Worm (Caenorhabditis elegans) whole organism, late embryonic: ENCODE data around the gene tomm-70.
A peak's percentile ranks its signal among the peaks of the same experiment; 100 is the strongest.

ENCODE experiments used
- C38D4.7 ChIP-seq: fragments of 200-800 bp; sonication (Bioruptor generic); optimal IDR thresholded peaks from 2 replicates; lab custom pipeline; 2018; ENCODE audit warnings: mild to moderate bottlenecking, missing genetic modification characterization, moderate library complexity, missing compliant biosample characterization
- F13H6.1 ChIP-seq: sonication (generic microtip); optimal IDR thresholded peaks from 2 replicates; lab custom pipeline; 2016; ENCODE audit warnings: missing genetic modification characterization, missing compliant biosample characterization
- T23F11.4 ChIP-seq: fragments of 200-800 bp; sonication (Bioruptor generic); optimal IDR thresholded peaks from 2 replicates; lab custom pipeline; 2018; ENCODE audit warnings: mild to moderate bottlenecking, missing genetic modification characterization, missing compliant biosample characterization
- ceh-14 ChIP-seq: sonication (generic microtip); optimal IDR thresholded peaks from 2 replicates; lab custom pipeline; 2016; ENCODE audit warnings: missing genotype, missing genetic modification characterization, missing compliant biosample characterization
- ceh-18 ChIP-seq: sonication (generic microtip); optimal IDR thresholded peaks from 2 replicates; lab custom pipeline; 2016; ENCODE audit warnings: missing genetic modification characterization, missing compliant biosample characterization
- ceh-19 ChIP-seq: fragments of 200-800 bp; sonication (Bioruptor generic); optimal IDR thresholded peaks from 2 replicates; lab custom pipeline; 2018; ENCODE audit warnings: mild to moderate bottlenecking, missing genetic modification characterization, missing compliant biosample characterization
- ceh-2 ChIP-seq: sonication (generic microtip); optimal IDR thresholded peaks from 2 replicates; lab custom pipeline; 2016; ENCODE audit warnings: missing genotype, missing genetic modification characterization, missing compliant biosample characterization
- ceh-22 ChIP-seq: sonication (generic microtip); optimal IDR thresholded peaks from 2 replicates; lab custom pipeline; 2017; ENCODE audit warnings: missing biosample characterization, missing genetic modification characterization
- ceh-30 ChIP-seq: fragments of 150-350 bp; optimal IDR thresholded peaks from 2 replicates; lab custom pipeline; 2014; ENCODE audit warnings: missing biosample characterization, missing genetic modification characterization
- ceh-34 ChIP-seq: sonication (generic microtip); optimal IDR thresholded peaks from 2 replicates; lab custom pipeline; 2016; ENCODE audit warnings: mild to moderate bottlenecking, missing genetic modification characterization, missing compliant biosample characterization
- ceh-48 ChIP-seq: sonication (generic microtip); optimal IDR thresholded peaks from 2 replicates; lab custom pipeline; 2016; ENCODE audit warnings: missing genetic modification characterization, inconsistent platforms, missing compliant biosample characterization
- ceh-9 ChIP-seq: sonication (generic microtip); optimal IDR thresholded peaks from 2 replicates; lab custom pipeline; 2016; ENCODE audit warnings: mild to moderate bottlenecking, missing genetic modification characterization, inconsistent platforms, missing compliant biosample characterization
- che-1 ChIP-seq: sonication (generic microtip); optimal IDR thresholded peaks from 2 replicates; lab custom pipeline; 2016; ENCODE audit warnings: mild to moderate bottlenecking, missing genetic modification characterization, missing compliant biosample characterization
- dve-1 ChIP-seq: sonication (generic microtip); optimal IDR thresholded peaks from 2 replicates; lab custom pipeline; 2017; ENCODE audit warnings: antibody characterized with exemption, mild to moderate bottlenecking, missing genetic modification characterization, missing compliant biosample characterization
- elt-2 ChIP-seq: sonication (generic microtip); optimal IDR thresholded peaks from 2 replicates; lab custom pipeline; 2016; ENCODE audit warnings: missing genetic modification reagents, missing genetic modification characterization, missing compliant biosample characterization
- ets-4 ChIP-seq: sonication (generic microtip); optimal IDR thresholded peaks from 2 replicates; lab custom pipeline; 2016; ENCODE audit warnings: missing genetic modification characterization, missing compliant biosample characterization
- fax-1 ChIP-seq: sonication (generic microtip); optimal IDR thresholded peaks from 2 replicates; lab custom pipeline; 2016; ENCODE audit warnings: missing genotype, missing genetic modification characterization, missing compliant biosample characterization
- gmeb-2 ChIP-seq: sonication (generic microtip); optimal IDR thresholded peaks from 2 replicates; lab custom pipeline; 2016; ENCODE audit warnings: missing genetic modification characterization, inconsistent platforms, missing compliant biosample characterization
- hlh-8 ChIP-seq: sonication (generic microtip); optimal IDR thresholded peaks from 2 replicates; lab custom pipeline; 2016; ENCODE audit warnings: missing genotype, missing genetic modification characterization, missing compliant biosample characterization
- lin-11 ChIP-seq: fragments of 200-800 bp; sonication (Bioruptor generic); optimal IDR thresholded peaks from 2 replicates; lab custom pipeline; 2018; ENCODE audit warnings: mild to moderate bottlenecking, missing genetic modification characterization, missing compliant biosample characterization
- nhr-11 ChIP-seq: fragments of 150-350 bp; optimal IDR thresholded peaks from 2 replicates; lab custom pipeline; 2014; ENCODE audit warnings: missing biosample characterization, missing genetic modification characterization
- nhr-232 ChIP-seq: sonication (generic microtip); optimal IDR thresholded peaks from 2 replicates; lab custom pipeline; 2016; ENCODE audit warnings: missing genetic modification characterization, missing compliant biosample characterization
- npax-4 ChIP-seq: sonication (generic microtip); optimal IDR thresholded peaks from 2 replicates; lab custom pipeline; 2016; ENCODE audit warnings: missing genetic modification characterization, missing compliant biosample characterization
- odd-2 ChIP-seq: sonication (generic microtip); optimal IDR thresholded peaks from 2 replicates; lab custom pipeline; 2017; ENCODE audit warnings: antibody characterized with exemption, mild to moderate bottlenecking, missing genetic modification characterization, missing compliant biosample characterization
- pros-1 ChIP-seq: fragments of 150-350 bp; optimal IDR thresholded peaks from 2 replicates; lab custom pipeline; 2014; ENCODE audit warnings: missing biosample characterization, missing genetic modification reagents, missing genetic modification characterization
- rnt-1 ChIP-seq: sonication (generic microtip); optimal IDR thresholded peaks from 2 replicates; lab custom pipeline; 2016; ENCODE audit warnings: missing genetic modification characterization, missing compliant biosample characterization
- sox-2 ChIP-seq: fragments of 200-800 bp; sonication (Bioruptor generic); IDR thresholded peaks from 2 replicates; pipeline ENCODE4 v1.3.6; 2022; ENCODE audit warnings: missing genetic modification reagents, missing genetic modification characterization, missing compliant biosample characterization
- syd-9 ChIP-seq: sonication (generic microtip); optimal IDR thresholded peaks from 2 replicates; lab custom pipeline; 2016; ENCODE audit warnings: mild to moderate bottlenecking, missing genetic modification characterization, moderate library complexity, missing compliant biosample characterization
- tbx-2 ChIP-seq: sonication (generic microtip); optimal IDR thresholded peaks from 2 replicates; lab custom pipeline; 2016; ENCODE audit warnings: missing genetic modification characterization, missing compliant biosample characterization
- tbx-7 ChIP-seq: sonication (generic microtip); optimal IDR thresholded peaks from 2 replicates; lab custom pipeline; 2016; ENCODE audit warnings: missing genotype, missing genetic modification characterization, missing compliant biosample characterization
- ttx-3 ChIP-seq: sonication (generic microtip); optimal IDR thresholded peaks from 2 replicates; lab custom pipeline; 2016; ENCODE audit warnings: missing genetic modification reagents, missing genetic modification characterization, missing compliant biosample characterization
- unc-42 ChIP-seq: sonication (generic microtip); optimal IDR thresholded peaks from 2 replicates; lab custom pipeline; 2016; ENCODE audit warnings: missing genotype, missing genetic modification characterization, missing compliant biosample characterization
- unc-55 ChIP-seq: sonication (generic microtip); optimal IDR thresholded peaks from 2 replicates; lab custom pipeline; 2017; ENCODE audit warnings: missing biosample characterization, missing genetic modification reagents, missing genetic modification characterization
- ztf-16 ChIP-seq: sonication (generic microtip); optimal IDR thresholded peaks from 2 replicates; lab custom pipeline; 2017; ENCODE audit warnings: missing genetic modification characterization, missing compliant biosample characterization

The tomm-70 gene

DNA sequence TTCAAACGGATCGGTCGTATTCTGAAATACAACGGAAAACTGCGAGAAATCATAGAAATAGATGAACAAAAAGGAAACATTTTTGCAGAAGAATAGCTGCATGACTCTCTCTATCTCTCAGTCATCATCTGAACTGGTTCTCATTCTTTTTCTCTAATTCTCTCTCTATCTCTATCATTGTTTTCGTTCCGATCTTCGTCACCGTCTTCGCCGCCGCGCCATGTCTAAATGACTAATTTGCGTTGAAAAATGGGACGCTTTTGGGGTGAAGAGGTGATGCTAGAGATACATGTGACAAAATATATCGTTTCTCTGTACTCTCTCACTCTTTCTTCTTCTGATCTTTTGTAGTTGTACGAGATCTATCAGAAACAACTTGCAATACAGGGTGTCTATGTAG is 25.9 kb upstream of the tomm-70 start:
- TF ChIP-seq ceh-19 (GFP tag; lab: Kevin White, UChicago), result no peak
- no peak for TF ChIP-seq odd-2 (tag; lab: Kevin White, UChicago)
- no peak for TF ChIP-seq ceh-22 (tag; lab: Kevin White, UChicago)
- TF ChIP-seq ceh-30 (tag; lab: Kevin White, UChicago), result no peak
- TF ChIP-seq ceh-48 (tag; lab: Kevin White, UChicago), result no peak
- TF ChIP-seq hlh-8, result no peak
- no peak for TF ChIP-seq pros-1
- TF ChIP-seq che-1 (tag; lab: Kevin White, UChicago), result no peak
- no peak for TF ChIP-seq dve-1 (tag; lab: Kevin White, UChicago)
- TF ChIP-seq ceh-18, result no peak
- TF ChIP-seq tbx-2 (tag; lab: Kevin White, UChicago), result no peak

DNA sequence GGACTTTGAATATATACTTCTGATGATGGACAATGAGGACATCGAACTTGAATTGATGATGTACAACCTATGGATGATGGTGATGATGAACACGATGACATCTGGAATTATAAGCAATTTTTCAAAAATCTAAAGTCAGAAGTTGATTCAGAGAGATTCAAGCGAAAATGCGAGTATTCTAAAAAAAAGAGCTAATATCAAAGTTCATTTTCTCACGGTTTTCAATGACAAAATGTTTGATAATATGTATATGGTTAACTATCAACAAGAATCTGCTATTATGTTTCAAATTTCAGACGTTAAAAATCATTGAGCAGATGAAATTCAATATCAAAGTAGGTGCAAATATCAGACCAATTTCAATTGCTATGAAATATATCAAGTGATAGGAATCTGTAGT is 25.4 kb upstream of the tomm-70 start, which contains the start of gene K02D10.4:
TSS of gene K02D10.4 (minus strand) at position 101 of the 400 bp plus-strand sequence.
- no peak for TF ChIP-seq nhr-11
- TF ChIP-seq ceh-18, result no peak
- TF ChIP-seq ets-4, result no peak
- no peak for TF ChIP-seq C38D4.7 (GFP tag; lab: Kevin White, UChicago)
- no peak for TF ChIP-seq unc-55
- no peak for TF ChIP-seq rnt-1
- no peak for TF ChIP-seq ztf-16 (tag; lab: Kevin White, UChicago)
- TF ChIP-seq, all 69 proteins: peak for 0

DNA sequence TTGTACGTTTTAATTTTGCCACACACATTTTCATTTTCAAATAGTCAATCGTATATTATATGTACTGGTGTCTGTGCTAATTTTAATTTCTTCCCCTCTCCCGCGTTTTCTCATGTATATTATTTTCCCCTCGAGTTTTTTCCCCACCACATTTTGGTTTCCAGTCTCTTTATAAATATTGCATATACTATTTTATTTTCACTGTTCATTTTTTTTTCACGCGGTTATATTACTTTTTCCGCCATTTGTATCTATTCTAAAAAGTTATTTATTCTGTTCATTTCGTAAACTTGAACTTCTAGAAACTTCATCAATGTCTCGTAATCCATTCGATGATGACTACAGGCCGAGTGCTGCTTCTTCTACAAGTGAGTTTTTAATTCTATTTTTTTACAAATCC is 21.4 kb upstream of the tomm-70 start, which contains the start of gene snap-29:
TSS of gene snap-29 (plus strand) at position 301 of the 400 bp plus-strand sequence.
- TF ChIP-seq nhr-11 (peak; percentile 41), ceh-14 (tag; lab: Kevin White, UChicago) (no peak)

DNA sequence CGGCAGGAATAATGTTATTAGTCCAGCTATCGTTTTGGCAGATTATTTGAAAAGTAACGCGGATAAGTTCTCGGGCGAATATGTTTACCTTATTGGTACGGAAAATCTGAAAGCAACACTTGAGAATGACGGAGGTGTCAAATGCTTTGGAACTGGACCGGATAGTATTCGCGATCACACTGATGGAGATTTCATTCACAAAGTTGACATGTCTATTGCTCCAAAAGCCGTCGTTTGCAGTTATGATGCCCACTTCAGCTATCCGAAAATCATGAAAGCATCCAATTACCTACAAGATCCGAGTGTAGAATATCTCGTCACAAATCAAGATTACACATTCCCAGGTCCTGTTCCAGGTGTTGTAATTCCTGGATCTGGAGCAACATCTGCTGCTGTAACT is 18.8 kb upstream of the tomm-70 start:
- TF ChIP-seq ceh-22 (tag; lab: Kevin White, UChicago) (no peak), nhr-232 (tag; lab: Kevin White, UChicago) (no peak), elt-2 (tag; lab: Kevin White, UChicago) (no peak)

DNA sequence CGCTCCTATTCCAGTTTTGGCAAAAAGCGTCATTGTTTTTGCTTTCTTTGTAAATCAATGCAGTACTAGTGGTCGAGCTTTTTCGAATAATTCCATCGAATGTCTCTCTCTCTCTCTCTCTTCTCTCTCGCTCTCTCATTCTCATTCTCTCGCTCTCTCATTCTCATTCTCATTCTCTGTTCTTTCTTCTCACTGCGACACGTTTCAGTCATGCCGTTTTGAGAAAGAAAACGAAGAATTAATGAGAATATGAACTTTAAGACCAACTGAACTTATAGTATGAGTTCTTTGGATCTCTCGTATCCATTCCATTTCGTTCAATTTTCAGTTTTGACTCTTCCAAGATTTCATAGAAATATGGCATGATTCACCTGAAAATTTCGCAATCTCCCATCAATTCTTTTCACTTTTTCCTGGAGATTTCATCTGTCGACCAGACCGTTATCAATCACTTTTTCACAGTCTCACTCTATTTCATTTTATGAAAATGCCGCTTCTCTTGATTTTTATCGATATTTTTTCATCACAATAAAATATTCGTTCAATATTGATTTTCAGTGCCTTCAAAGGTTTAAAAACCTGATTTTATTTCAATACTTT is 18.0 kb upstream of the tomm-70 start:
- TF ChIP-seq fax-1 (tag; lab: Kevin White, UChicago) (no peak), hlh-8 (no peak), C38D4.7 (GFP tag; lab: Kevin White, UChicago) (no peak), ceh-34 (no peak), nhr-232 (tag; lab: Kevin White, UChicago) (no peak), sox-2 (GFP tag; lab: Robert Waterston, UW) (no peak), nhr-11 (no peak), unc-55 (no peak), F13H6.1 (no peak), ceh-2 (tag; lab: Kevin White, UChicago) (no peak)

DNA sequence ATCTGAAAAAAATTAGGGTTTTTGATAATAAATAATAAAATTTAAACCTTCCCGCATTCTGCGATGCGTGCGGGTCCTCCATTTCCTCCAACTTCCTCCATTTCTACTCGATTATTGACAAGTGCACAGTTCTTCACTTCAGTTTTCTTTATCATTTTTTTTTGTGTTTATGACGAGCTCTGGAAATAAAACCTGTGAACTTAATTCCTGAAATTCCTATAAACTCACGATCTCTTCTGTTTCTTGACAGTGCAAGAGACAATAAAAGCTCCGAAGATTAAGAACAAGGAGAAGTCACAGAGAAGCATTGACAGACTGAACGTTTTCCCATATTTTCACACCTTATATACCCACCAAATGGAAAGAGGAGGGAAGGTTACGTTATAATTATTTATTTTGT is 17.3 kb upstream of the tomm-70 start, which contains the start of gene K02D10.3:
TSS of gene K02D10.3 (minus strand) at position 101 of the 400 bp plus-strand sequence.
- no peak for TF ChIP-seq syd-9 (tag; lab: Kevin White, UChicago)
- TF ChIP-seq tbx-7 (tag; lab: Kevin White, UChicago), result no peak
- TF ChIP-seq ttx-3 (tag; lab: Kevin White, UChicago), result no peak
- no peak for TF ChIP-seq gmeb-2 (tag; lab: Kevin White, UChicago)
- no peak for TF ChIP-seq lin-11 (tag; lab: Kevin White, UChicago)
- no peak for TF ChIP-seq ceh-14 (tag; lab: Kevin White, UChicago)
- no peak for TF ChIP-seq ceh-9 (tag; lab: Kevin White, UChicago)
- TF ChIP-seq nhr-232 (tag; lab: Kevin White, UChicago), result no peak
- TF ChIP-seq hlh-8, result no peak
- no peak for TF ChIP-seq unc-42 (tag; lab: Kevin White, UChicago)
- no peak for TF ChIP-seq ceh-30 (tag; lab: Kevin White, UChicago)
- no peak for TF ChIP-seq nhr-11
- TF ChIP-seq npax-4 (tag; lab: Kevin White, UChicago), result no peak
- TF ChIP-seq fax-1 (tag; lab: Kevin White, UChicago), result no peak
- TF ChIP-seq T23F11.4 (GFP tag; lab: Kevin White, UChicago), result no peak
